Worm (Caenorhabditis elegans): ENCODE data around the gene R04B3.2.

R04B3.2 gene

DNA sequence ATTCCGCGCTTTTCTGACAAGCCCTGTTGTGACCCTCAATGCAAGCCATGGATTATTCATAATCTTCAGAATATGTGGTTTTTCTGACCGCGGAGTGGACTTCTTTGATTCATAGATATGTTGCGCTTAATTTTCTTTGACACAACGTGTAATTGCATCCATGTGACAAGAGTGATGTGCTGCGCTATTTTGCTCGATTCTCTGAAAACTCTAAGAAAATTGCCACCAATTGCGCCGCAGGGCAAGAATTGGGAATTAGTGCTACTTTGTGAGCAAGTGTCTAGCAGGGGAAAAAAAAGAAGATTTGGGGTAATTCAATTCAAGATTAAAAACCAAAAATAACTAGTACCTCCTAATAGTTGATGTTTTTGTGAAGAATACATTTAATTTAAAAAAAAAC is 9.5 kb downstream of the R04B3.2 start (continued):
- peak; percentile 83 for TF ChIP-seq lin-14 (GFP tag; optimal IDR thresholded peaks at IDR 0.05)
- no peak for TF ChIP-seq nhr-90 (tag; optimal IDR thresholded peaks at IDR 0.05; ENCODE audit: poor library complexity)
- no peak for TF ChIP-seq efl-1 (optimal IDR thresholded peaks at IDR 0.05)
- TF ChIP-seq efl-1 (GFP tag; optimal IDR thresholded peaks at IDR 0.05 in 1 of 2) = no peak
- no peak for TF ChIP-seq unc-62 (GFP tag; optimal IDR thresholded peaks at IDR 0.05)
- no peak for TF ChIP-seq C34B4.2 (tag; optimal IDR thresholded peaks at IDR 0.05)
- TF ChIP-seq egl-13 (tag; optimal IDR thresholded peaks at IDR 0.05) = no peak
- TF ChIP-seq ceh-8 (GFP tag; optimal IDR thresholded peaks at IDR 0.05) = peak; percentile 79

DNA sequence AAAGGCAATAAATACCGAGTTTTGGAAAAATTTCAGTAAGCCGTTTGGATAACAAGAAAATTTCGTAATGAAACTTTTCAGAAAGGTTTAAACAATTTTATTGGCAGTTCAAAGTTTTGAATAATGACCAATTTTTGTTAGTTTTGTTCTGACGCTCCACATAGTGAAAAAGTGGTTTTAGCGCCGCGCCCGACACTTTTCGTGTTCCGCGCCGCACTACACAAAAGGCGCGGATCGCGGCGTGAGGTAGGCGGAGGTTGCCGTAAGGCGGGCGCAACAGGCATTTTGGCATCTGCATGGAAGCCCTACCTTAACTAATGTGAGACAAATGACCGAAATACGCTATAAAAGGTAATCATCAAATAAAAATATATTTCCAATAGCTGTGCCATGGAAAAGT is 11.8 kb downstream of the R04B3.2 start:
- TF ChIP-seq C34B4.2 (tag; optimal IDR thresholded peaks at IDR 0.05) = no peak

DNA sequence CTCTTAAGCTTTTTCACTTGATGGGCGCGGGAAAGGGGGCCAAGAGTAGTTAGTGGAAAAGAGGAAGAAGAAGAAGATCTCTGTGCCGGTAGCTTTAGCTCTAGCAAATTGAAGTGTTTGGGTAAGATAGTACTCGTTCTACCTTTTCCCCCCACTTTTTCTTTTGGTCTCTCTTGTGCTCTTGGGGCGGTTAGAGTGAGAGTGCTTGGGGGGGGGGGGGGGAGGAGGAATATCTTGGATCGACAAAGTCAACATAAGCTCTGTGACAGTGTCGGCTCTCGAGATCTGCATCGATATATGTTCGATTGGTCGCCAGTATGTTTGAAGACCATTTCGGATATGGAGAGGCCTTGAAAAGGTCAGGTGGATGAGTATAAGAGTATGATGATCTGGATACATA is 13.7 kb downstream of the R04B3.2 start, which contains the start of gene fox-1:
Gene fox-1 (minus strand): TSS at position 101 of the 400 bp plus-strand sequence.
- no peak for TF ChIP-seq nhr-85 (tag)
- TF ChIP-seq nhr-19 (GFP tag; conservative IDR thresholded peaks at IDR 0.05) = 0 out of 2 replicates have a peak, but pooled peaks have one; percentile 12

DNA sequence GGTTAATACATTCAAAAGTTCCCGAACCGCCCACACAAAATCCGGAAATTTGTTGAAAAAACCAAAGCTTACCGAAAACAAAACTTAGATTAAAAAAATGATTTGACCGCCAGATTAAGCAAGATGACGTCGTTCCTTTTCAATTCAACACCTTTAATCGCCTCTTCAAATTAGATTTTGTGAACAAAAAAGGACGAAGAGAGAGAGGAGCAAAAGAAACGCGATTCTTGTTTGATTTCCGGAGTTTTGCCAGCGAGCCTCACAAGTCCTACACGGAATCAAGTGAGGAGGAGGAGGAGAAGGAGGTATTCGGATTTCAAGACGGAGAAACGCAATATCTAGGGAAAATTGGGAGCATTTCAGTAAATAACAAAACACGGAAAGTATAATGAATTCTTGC is 16.1 kb downstream of the R04B3.2 start:
- TF ChIP-seq nhr-11 (tag; optimal IDR thresholded peaks at IDR 0.05) (no peak), dsc-1 (tag; optimal IDR thresholded peaks at IDR 0.05) (peak; percentile 20), unc-130 (tag; optimal IDR thresholded peaks at IDR 0.05) (no peak), efl-1 (optimal IDR thresholded peaks at IDR 0.05) (no peak), efl-1 (GFP tag; optimal IDR thresholded peaks at IDR 0.05 in 1 of 2) (peak in 1 of 2 experiments; percentile 32), pag-3 (tag; optimal IDR thresholded peaks at IDR 0.05; ENCODE audit: borderline replicate concordance, insufficient read depth) (no peak), nhr-28 (tag; optimal IDR thresholded peaks at IDR 0.05) (no peak), nhr-90 (tag; optimal IDR thresholded peaks at IDR 0.05; ENCODE audit: poor library complexity) (no peak), fkh-10 (GFP tag; optimal IDR thresholded peaks at IDR 0.05) (peak; percentile 82), irx-1 (tag; optimal IDR thresholded peaks at IDR 0.05) (peak; percentile 13), snu-23 (GFP tag; optimal IDR thresholded peaks at IDR 0.05) (no peak), swsn-7 (tag; optimal IDR thresholded peaks at IDR 0.05) (no peak), nhr-20 (tag; optimal IDR thresholded peaks at IDR 0.05) (no peak), C04F5.9 (tag; optimal IDR thresholded peaks at IDR 0.05) (no peak), lin-14 (GFP tag; optimal IDR thresholded peaks at IDR 0.05) (peak; percentile 3), unc-62 (GFP tag; optimal IDR thresholded peaks at IDR 0.05) (no peak), mep-1 (tag; optimal IDR thresholded peaks at IDR 0.05) (no peak), nhr-12 (tag; optimal IDR thresholded peaks at IDR 0.05) (no peak)

DNA sequence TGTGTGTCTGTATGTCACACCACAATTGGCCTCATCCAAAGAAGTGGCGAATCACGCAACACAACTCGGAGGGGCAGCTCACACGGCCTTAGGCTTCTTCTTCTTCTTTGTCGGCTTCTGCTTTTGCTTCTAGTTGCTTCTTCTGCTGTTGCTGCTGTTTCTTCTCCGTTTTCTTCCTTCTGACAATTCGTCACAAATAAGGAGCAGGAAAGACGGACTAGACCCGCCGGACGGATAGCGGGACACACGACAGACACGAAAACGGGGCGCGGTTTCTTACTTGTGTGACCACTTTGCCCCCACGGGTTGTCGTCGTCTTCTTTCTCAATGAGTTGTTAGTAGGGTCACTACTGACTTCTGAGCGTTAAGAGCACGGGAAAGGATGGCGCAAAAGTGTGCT is 17.4 kb downstream of the R04B3.2 start:
- peak; percentile 49 for TF ChIP-seq fkh-10 (GFP tag; optimal IDR thresholded peaks at IDR 0.05)
- TF ChIP-seq isw-1 (GFP tag; IDR thresholded peaks at IDR 0.05) = no peak
- peak; percentile 7 for TF ChIP-seq egl-13 (tag; optimal IDR thresholded peaks at IDR 0.05)
- TF ChIP-seq unc-86 (tag; optimal IDR thresholded peaks at IDR 0.05) = peak; percentile 27
- TF ChIP-seq aha-1 (tag; optimal IDR thresholded peaks at IDR 0.05) = no peak
- no peak for TF ChIP-seq swsn-7 (tag; optimal IDR thresholded peaks at IDR 0.05)
- TF ChIP-seq pax-3 (tag; optimal IDR thresholded peaks at IDR 0.05) = no peak
- no peak for TF ChIP-seq nhr-77 (tag; optimal IDR thresholded peaks at IDR 0.05)
- TF ChIP-seq ztf-4 (tag; optimal IDR thresholded peaks at IDR 0.05) = no peak
- TF ChIP-seq mab-9 (GFP tag; IDR thresholded peaks at IDR 0.05) = no peak
- no peak for TF ChIP-seq fkh-4 (tag; optimal IDR thresholded peaks at IDR 0.05; ENCODE audit: borderline replicate concordance)
- TF ChIP-seq ceh-82 (tag; optimal IDR thresholded peaks at IDR 0.05) = peak in 1 of 3 experiments; percentile 15
- TF ChIP-seq sup-37 (GFP tag; optimal IDR thresholded peaks at IDR 0.05) = no peak
- no peak for TF ChIP-seq sox-4 (tag; optimal IDR thresholded peaks at IDR 0.05)
- TF ChIP-seq nhr-47 (tag; optimal IDR thresholded peaks at IDR 0.05) = peak; percentile 9
- TF ChIP-seq unc-30 (tag; optimal IDR thresholded peaks at IDR 0.05) = no peak
- TF ChIP-seq lin-35 (GFP tag; optimal IDR thresholded peaks at IDR 0.05) = no peak
- TF ChIP-seq ceh-8 (GFP tag; optimal IDR thresholded peaks at IDR 0.05) = no peak
- TF ChIP-seq nhr-71 (tag; optimal IDR thresholded peaks at IDR 0.05) = peak; percentile 16
- peak; percentile 68 for TF ChIP-seq lin-14 (GFP tag; optimal IDR thresholded peaks at IDR 0.05)
